Worm (Caenorhabditis elegans) whole organism, L4 larva: ENCODE results near the gene acdh-13.
A peak's percentile ranks its signal among the peaks of the same experiment; 100 is the strongest.
"Not testable (repeated sequence)": the region's sequence is repeated elsewhere in the genome, so short reads cannot be mapped to it uniquely, and the experiment has no call there.

Source experiments
- D1046.2 ChIP-seq: fragments of 200-800 bp; sonication (Bioruptor generic); IDR thresholded peaks from 2 replicates; pipeline ENCODE4 v1.3.6; 2022; ENCODE audit warnings: missing genetic modification characterization, missing compliant biosample characterization
- F26F4.8 ChIP-seq: fragments of 200-800 bp; sonication (Bioruptor generic); conservative IDR thresholded peaks from 2 replicates; pipeline ENCODE4 v1.3.6; 2022; ENCODE audit warnings: missing genetic modification characterization, missing compliant biosample characterization
- T26A8.4 ChIP-seq: fragments of 200-800 bp; sonication (Bioruptor generic); IDR thresholded peaks from 2 replicates; pipeline ENCODE4 v1.3.6; 2022; ENCODE audit warnings: missing genetic modification characterization, missing compliant biosample characterization
- Y105C5A.15 ChIP-seq: fragments of 200-800 bp; sonication (Bioruptor generic); IDR thresholded peaks from 2 replicates; pipeline ENCODE4 v1.3.6; 2022; ENCODE audit warnings: missing genetic modification characterization, missing compliant biosample characterization
- aha-1 ChIP-seq: fragments of 150-350 bp; peaks from one replicate; lab custom pipeline; 2014; ENCODE audit warnings: missing biosample characterization, missing genetic modification characterization
- attf-4 ChIP-seq: sonication (generic microtip); optimal IDR thresholded peaks from 3 replicates; lab custom pipeline; 2017; ENCODE audit warnings: missing biosample characterization, missing genetic modification characterization
- ceh-28 ChIP-seq: fragments of 150-350 bp; optimal IDR thresholded peaks from 2 replicates; lab custom pipeline; 2014; ENCODE audit warnings: missing biosample characterization, missing genetic modification reagents, missing genetic modification characterization
- ces-1 ChIP-seq: fragments of 150-350 bp; sonication (generic microtip); optimal IDR thresholded peaks from 4 replicates; lab custom pipeline; 2014; ENCODE audit warnings: missing biosample characterization, missing genetic modification reagents, missing genetic modification characterization
- daf-12 ChIP-seq: fragments of 150-350 bp; optimal IDR thresholded peaks from 2 replicates; lab custom pipeline; 2014; ENCODE audit warnings: missing biosample characterization, missing genetic modification reagents, missing genetic modification characterization
- daf-16 ChIP-seq, 3 experiments: sonication (generic microtip); optimal IDR thresholded peaks; 2 replicates each; lab custom pipeline; 2016 to 2017; ENCODE audit warnings: missing genetic modification characterization in 3 of 3, missing genetic modification reagents in 3 of 3, mild to moderate bottlenecking in 2 of 3, missing compliant biosample characterization in 2 of 3, missing biosample characterization in 1 of 3, moderate library complexity in 1 of 3
- dmd-6 ChIP-seq: fragments of 200-800 bp; sonication (Bioruptor generic); IDR thresholded peaks from 2 replicates; pipeline ENCODE4 v1.3.6; 2022; ENCODE audit warnings: missing genetic modification reagents, missing genetic modification characterization, missing compliant biosample characterization
- dmd-8 ChIP-seq: fragments of 200-800 bp; sonication (Bioruptor generic); IDR thresholded peaks from 2 replicates; pipeline ENCODE4 v1.3.6; 2022; ENCODE audit warnings: missing genetic modification characterization, missing compliant biosample characterization
- dpl-1 ChIP-seq: fragments of 150-350 bp; optimal IDR thresholded peaks from 2 replicates; lab custom pipeline; 2014; ENCODE audit warnings: missing biosample characterization, missing genetic modification reagents, missing genetic modification characterization
- duxl-1 ChIP-seq: sonication (generic microtip); optimal IDR thresholded peaks from 2 replicates; lab custom pipeline; 2016; ENCODE audit warnings: mild to moderate bottlenecking, missing genetic modification characterization, moderate library complexity, missing compliant biosample characterization; ENCODE audit not compliant: poor library complexity
- egl-43 ChIP-seq: fragments of 200-800 bp; sonication (Bioruptor generic); IDR thresholded peaks from 2 replicates; pipeline ENCODE4 v1.3.6; 2022; ENCODE audit warnings: missing genetic modification reagents, missing genetic modification characterization, missing compliant biosample characterization
- fkh-10 ChIP-seq: fragments of 150-350 bp; optimal IDR thresholded peaks from 2 replicates; lab custom pipeline; 2014; ENCODE audit warnings: missing biosample characterization, missing genetic modification reagents, missing genetic modification characterization
- hlh-30 ChIP-seq: sonication (generic microtip); optimal IDR thresholded peaks from 2 replicates; lab custom pipeline; 2017; ENCODE audit warnings: antibody characterized with exemption, mild to moderate bottlenecking, missing genetic modification characterization, missing compliant biosample characterization; ENCODE audit not compliant: insufficient read depth
- lim-7 ChIP-seq: fragments of 200-800 bp; sonication (Bioruptor generic); IDR thresholded peaks from 2 replicates; pipeline ENCODE4 v1.3.6; 2022; ENCODE audit warnings: missing genetic modification characterization, missing compliant biosample characterization
- lin-1 ChIP-seq: fragments of 200-800 bp; sonication (Bioruptor generic); IDR thresholded peaks from 2 replicates; pipeline ENCODE4 v1.3.6; 2022; ENCODE audit warnings: missing genetic modification reagents, missing genetic modification characterization, missing compliant biosample characterization
- mdl-1 ChIP-seq, 2 experiments: fragments of 150-350 bp in 1 of 2; sonication (generic microtip) in 1 of 2; optimal IDR thresholded peaks; 2 replicates each; lab custom pipeline; 2014 to 2017; ENCODE audit warnings: missing biosample characterization in 2 of 2, missing genetic modification characterization in 2 of 2
- mdt-29 ChIP-seq: fragments of 200-800 bp; sonication (Bioruptor generic); IDR thresholded peaks from 2 replicates; pipeline ENCODE4 v1.3.6; 2022; ENCODE audit warnings: missing genetic modification reagents, missing genetic modification characterization, missing compliant biosample characterization
- nhr-102 ChIP-seq: sonication (generic microtip); optimal IDR thresholded peaks from 2 replicates; lab custom pipeline; 2016; ENCODE audit warnings: mild to moderate bottlenecking, missing genetic modification characterization, moderate library complexity, missing compliant biosample characterization
- nhr-111 ChIP-seq: fragments of 200-800 bp; sonication (Bioruptor generic); optimal IDR thresholded peaks from 2 replicates; lab custom pipeline; 2018; ENCODE audit warnings: mild to moderate bottlenecking, missing genetic modification characterization, missing compliant biosample characterization
- nhr-25 ChIP-seq: sonication (generic microtip); optimal IDR thresholded peaks from 2 replicates; lab custom pipeline; 2017; ENCODE audit warnings: missing genetic modification characterization, mild to moderate bottlenecking, missing compliant biosample characterization, antibody characterized with exemption, moderate library complexity, borderline replicate concordance; ENCODE audit not compliant: insufficient read depth
- nhr-28 ChIP-seq: fragments of 150-350 bp; optimal IDR thresholded peaks from 2 replicates; lab custom pipeline; 2014; ENCODE audit warnings: missing biosample characterization, missing genetic modification characterization
- nhr-42 ChIP-seq: fragments of 200-800 bp; sonication (Bioruptor generic); IDR thresholded peaks from 2 replicates; pipeline ENCODE4 v1.3.6; 2022; ENCODE audit warnings: missing genetic modification characterization, missing compliant biosample characterization
- nhr-48 ChIP-seq: sonication (generic microtip); optimal IDR thresholded peaks from 2 replicates; lab custom pipeline; 2016; ENCODE audit warnings: mild to moderate bottlenecking, missing genetic modification characterization, missing compliant biosample characterization
- nhr-76 ChIP-seq: fragments of 150-350 bp; optimal IDR thresholded peaks from 2 replicates; lab custom pipeline; 2014; ENCODE audit warnings: missing biosample characterization, missing genetic modification characterization
- nhr-77 ChIP-seq: fragments of 150-350 bp; optimal IDR thresholded peaks from 2 replicates; lab custom pipeline; 2014; ENCODE audit warnings: missing biosample characterization, missing genetic modification characterization
- pha-4 ChIP-seq, 2 experiments: fragments of 150-350 bp in 1 of 2; fragments of 200-800 bp in 1 of 2; sonication (Bioruptor generic) in 1 of 2; IDR thresholded peaks in 1 of 2; optimal IDR thresholded peaks in 1 of 2; 2 replicates each; pipeline versions ENCODE4 v1.3.6 to Lab custom; 2014 to 2022; ENCODE audit warnings: missing genetic modification characterization in 2 of 2, missing genetic modification reagents in 2 of 2, missing biosample characterization in 1 of 2, missing compliant biosample characterization in 1 of 2
- sdz-12 ChIP-seq: fragments of 200-800 bp; sonication (Bioruptor generic); optimal IDR thresholded peaks from 2 replicates; lab custom pipeline; 2018; ENCODE audit warnings: mild to moderate bottlenecking, missing genetic modification characterization, missing compliant biosample characterization
- snpc-1.2 ChIP-seq: fragments of 200-800 bp; sonication (Bioruptor generic); IDR thresholded peaks from 2 replicates; pipeline ENCODE4 v1.3.6; 2022; ENCODE audit warnings: missing genetic modification reagents, missing genetic modification characterization, missing compliant biosample characterization
- tag-97 ChIP-seq: fragments of 200-800 bp; sonication (Bioruptor generic); IDR thresholded peaks from 2 replicates; pipeline ENCODE4 v1.3.6; 2022; ENCODE audit warnings: missing genetic modification characterization, missing compliant biosample characterization
- unc-62 ChIP-seq, 3 experiments: fragments of 150-350 bp in 1 of 3; sonication (generic microtip); optimal IDR thresholded peaks in 2 of 3; peaks in 1 of 3; 1 replicate in 1 of 3; 2 replicates in 2 of 3; lab custom pipeline; 2014 to 2017; ENCODE audit warnings: missing biosample characterization in 3 of 3, missing genetic modification characterization in 3 of 3, missing genetic modification reagents in 3 of 3, missing genotype in 1 of 3
- vab-7 ChIP-seq: fragments of 200-800 bp; sonication (Bioruptor generic); IDR thresholded peaks from 2 replicates; pipeline ENCODE4 v1.3.6; 2022; ENCODE audit warnings: missing genetic modification reagents, missing genetic modification characterization, missing compliant biosample characterization

Gene acdh-13

ce11 chrIV:8473756-8474155, 24.9 kb downstream of the acdh-13 start, which contains the start of gene C28C12.11:
Gene C28C12.11, plus strand, starts transcription at chrIV:8474056.
- TF ChIP-seq aha-1 (tag; lab: Kevin White, UChicago): peak; percentile 4
- no peak for TF ChIP-seq dpl-1 (GFP tag; lab: Kevin White, UChicago)
- peak in 1 of 2 experiments; percentile 70 for TF ChIP-seq unc-62 (GFP tag; optimal IDR thresholded peaks at IDR 0.05 in 1 of 2; lab: Kevin White, UChicago)
- TF ChIP-seq unc-62 (tag; optimal IDR thresholded peaks at IDR 0.05; lab: Kevin White, UChicago): no peak

DNA sequence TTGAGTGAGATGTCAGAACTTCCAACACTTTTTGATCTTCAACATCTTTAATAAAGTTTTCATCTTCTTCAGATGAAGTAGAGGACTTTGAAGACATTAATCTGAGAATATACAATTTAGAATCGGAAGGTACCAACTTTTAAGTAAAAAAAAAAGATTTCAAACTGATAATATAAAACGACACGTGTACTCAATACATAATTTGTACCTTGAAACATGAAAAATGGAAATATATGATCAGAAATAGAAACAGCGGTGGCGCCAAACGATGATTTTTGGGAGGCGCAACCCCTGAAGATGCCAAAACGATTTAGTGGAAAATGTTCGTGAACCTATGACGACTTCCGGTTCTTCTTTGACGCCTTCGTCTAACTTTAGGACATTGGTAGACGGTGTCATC, 26.1 kb downstream of the acdh-13 start, which contains the start of gene oat-1:
oat-1 (minus strand) TSS at position 101 of the 400 bp plus-strand sequence.
- TF ChIP-seq fkh-10 (GFP tag; lab: Kevin White, UChicago): no peak
- no peak for TF ChIP-seq daf-16 (GFP tag; optimal IDR thresholded peaks at IDR 0.05; lab: Kevin White, UChicago)
- TF ChIP-seq daf-16 (tag; optimal IDR thresholded peaks at IDR 0.05; lab: Kevin White, UChicago): no peak
- no peak for TF ChIP-seq egl-43 (GFP tag; lab: Robert Waterston, UW)
- no peak for TF ChIP-seq nhr-111
- TF ChIP-seq, all 104 proteins: peak for 0

DNA sequence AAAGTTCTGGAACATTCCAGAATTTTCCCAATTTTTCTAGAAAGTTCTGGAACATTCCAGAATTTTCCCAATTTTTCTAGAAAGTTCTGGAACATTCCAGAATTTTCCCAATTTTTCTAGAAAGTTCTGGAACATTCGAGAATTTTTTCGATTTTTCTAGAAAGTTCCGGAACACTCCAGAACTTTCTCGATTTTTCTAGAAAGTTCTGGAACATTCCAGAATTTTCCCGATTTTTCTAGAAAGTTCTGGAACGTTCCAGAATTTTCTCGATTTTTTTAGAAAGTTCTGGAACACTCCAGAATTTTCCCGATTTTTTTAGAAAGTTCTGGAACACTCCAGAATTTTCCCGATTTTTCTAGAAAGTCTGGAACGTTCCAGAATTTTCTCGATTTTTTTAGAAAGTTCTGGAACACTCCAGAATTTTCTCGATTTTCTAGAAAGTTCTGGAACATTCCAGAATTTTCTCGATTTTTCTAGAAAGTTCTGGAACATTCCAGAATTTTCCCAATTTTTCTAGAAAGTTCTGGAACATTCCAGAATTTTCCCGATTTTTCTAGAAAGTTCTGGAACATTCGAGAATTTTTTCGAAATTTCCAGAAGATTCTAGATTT, 29.8 kb downstream of the acdh-13 start:
- 0 out of 2 replicates have a peak, but pooled peaks have one; percentile 6 for TF ChIP-seq pha-4 (GFP tag; IDR thresholded peaks at IDR 0.05; lab: Robert Waterston, UW)
- not testable (repeated sequence) for TF ChIP-seq pha-4 (tag; optimal IDR thresholded peaks at IDR 0.05; lab: Kevin White, UChicago)
- TF ChIP-seq F26F4.8: 0 out of 2 replicates have a peak, but pooled peaks have one; percentile 7
- peak; percentile 79 for TF ChIP-seq mdt-29
- 0 out of 2 replicates have a peak, but pooled peaks have one; percentile 42 for TF ChIP-seq lim-7 (GFP tag; lab: Robert Waterston, UW)
- peak; percentile 73; the same call in 1 of the 2 replicates for TF ChIP-seq Y105C5A.15 (GFP tag; lab: Robert Waterston, UW)
- TF ChIP-seq vab-7 (GFP tag; lab: Robert Waterston, UW): peak; percentile 46; the same call in 1 of the 2 replicates
- TF ChIP-seq lin-1 (GFP tag; lab: Robert Waterston, UW): 0 out of 2 replicates have a peak, but pooled peaks have one; percentile 8
- TF ChIP-seq, all 104 proteins: peak for 7; not testable (repeated sequence) for 97

- TF ChIP-seq snpc-1.2 (GFP tag; lab: Robert Waterston, UW): 0 out of 2 replicates have a peak, but pooled peaks have one; percentile 27
These were observed 31.3 kb downstream of the acdh-13 start for ce11 chrIV:8467343-8467742.

DNA sequence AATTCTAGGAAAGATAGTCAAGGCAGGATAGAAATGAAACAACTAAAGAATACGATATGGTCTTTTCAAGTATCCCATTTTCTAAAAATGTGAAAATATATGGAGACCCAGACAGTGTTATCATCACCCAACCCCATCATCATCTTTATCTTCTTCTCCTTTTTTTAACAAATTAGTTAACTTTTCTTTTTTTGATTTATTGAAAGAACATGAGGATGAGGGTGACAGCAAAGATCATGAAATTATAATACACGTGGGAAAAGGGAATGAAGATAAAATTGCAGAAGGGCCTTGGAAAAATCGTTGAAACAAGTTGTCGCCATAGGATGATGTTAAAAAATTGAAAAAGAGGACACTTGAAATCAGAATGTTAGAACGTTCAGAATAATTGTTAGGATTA, 34.4 kb downstream of the acdh-13 start:
- TF ChIP-seq D1046.2 (GFP tag; lab: Robert Waterston, UW) (no peak), dmd-6 (GFP tag; lab: Robert Waterston, UW) (peak; percentile 19; the same call in 1 of the 2 replicates), nhr-25 (tag; lab: Kevin White, UChicago) (no peak), nhr-77 (tag; lab: Kevin White, UChicago) (no peak), daf-12 (no peak), nhr-28 (peak; percentile 40), ceh-28 (no peak), mdl-1 (tag; optimal IDR thresholded peaks at IDR 0.05; lab: Kevin White, UChicago) (peak in 1 of 2 experiments; percentile 63), hlh-30 (tag; lab: Kevin White, UChicago) (peak; percentile 22)

- no peak for TF ChIP-seq tag-97 (GFP tag; lab: Robert Waterston, UW)
- no peak for TF ChIP-seq attf-4 (tag; lab: Kevin White, UChicago)
- TF ChIP-seq nhr-102: no peak
- TF ChIP-seq unc-62 (GFP tag; optimal IDR thresholded peaks at IDR 0.05 in 1 of 2; lab: Kevin White, UChicago): no peak
- TF ChIP-seq unc-62 (tag; optimal IDR thresholded peaks at IDR 0.05; lab: Kevin White, UChicago): no peak
- no peak for TF ChIP-seq T26A8.4 (GFP tag; lab: Robert Waterston, UW)
- TF ChIP-seq nhr-77 (tag; lab: Kevin White, UChicago): no peak
- TF ChIP-seq nhr-76: no peak
- TF ChIP-seq vab-7 (GFP tag; lab: Robert Waterston, UW): no peak
- no peak for TF ChIP-seq sdz-12
- no peak for TF ChIP-seq fkh-10 (GFP tag; lab: Kevin White, UChicago)
- no peak for TF ChIP-seq duxl-1 (tag; lab: Kevin White, UChicago)
- TF ChIP-seq nhr-25 (tag; lab: Kevin White, UChicago): no peak
- no peak for TF ChIP-seq nhr-48 (tag; lab: Kevin White, UChicago)
- TF ChIP-seq ces-1 (GFP tag; lab: Kevin White, UChicago): no peak
- TF ChIP-seq nhr-42 (GFP tag; lab: Robert Waterston, UW): no peak
- no peak for TF ChIP-seq dmd-8 (GFP tag; lab: Robert Waterston, UW)
These were observed 34.9 kb downstream of the acdh-13 start, which contains the start of gene str-176 for ce11 chrIV:8463716-8464115. Gene str-176, minus strand, starts transcription at chrIV:8463816.
